Fruit fly (Drosophila melanogaster): ENCODE results near the gene CG7542.

CG7542 gene

dm6 chr3L:17595810-17596561 lies 46.4 kb downstream of the CG7542 start:
- TF ChIP-seq psq (optimal IDR thresholded peaks at IDR 0.05), result no peak
- TF ChIP-seq EcR (GFP tag; optimal IDR thresholded peaks at IDR 0.05), result no peak
- TF ChIP-seq CG8478 (optimal IDR thresholded peaks at IDR 0.05), result no peak
- no peak for TF ChIP-seq usp (GFP tag; optimal IDR thresholded peaks at IDR 0.05)
- TF ChIP-seq pan (optimal IDR thresholded peaks at IDR 0.05), result no peak

- no peak for TF ChIP-seq pan (optimal IDR thresholded peaks at IDR 0.05)
- no peak for TF ChIP-seq EcR (GFP tag; optimal IDR thresholded peaks at IDR 0.05)
- TF ChIP-seq usp (GFP tag; optimal IDR thresholded peaks at IDR 0.05), result no peak
- TF ChIP-seq CG8478 (optimal IDR thresholded peaks at IDR 0.05), result no peak
- TF ChIP-seq psq (optimal IDR thresholded peaks at IDR 0.05), result no peak
- no peak for TF ChIP-seq Dll (optimal IDR thresholded peaks at IDR 0.05)
These were observed 47.3 kb downstream of the CG7542 start for dm6 chr3L:17596897-17597296.
